Fruit fly (Drosophila melanogaster): Measurements from ENCODE around the gene Cyp309a1.

Cyp309a1 gene

DNA sequence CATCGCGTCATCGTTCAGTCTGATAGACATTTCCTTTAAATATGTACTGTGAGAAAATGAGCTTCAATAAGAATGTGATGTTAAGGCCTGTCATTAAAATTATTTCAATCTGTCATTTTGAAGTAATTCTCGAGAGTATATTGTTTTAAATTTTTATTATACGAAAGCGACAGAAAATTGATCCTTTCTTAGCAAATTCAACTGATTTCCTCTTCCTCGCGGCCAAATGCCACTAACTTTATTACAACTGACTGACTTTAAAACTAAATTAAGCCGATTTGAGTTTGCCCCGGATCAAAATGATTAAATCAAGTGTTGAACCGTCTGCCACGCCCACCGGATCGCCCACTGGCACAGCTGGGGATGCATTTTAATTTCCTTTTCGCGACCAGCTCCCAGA, 11.9 kb downstream of the Cyp309a1 start, which contains the start of gene CG3515:
TSS of gene CG3515 (minus strand) at position 101 of the 400 bp plus-strand sequence.
- TF ChIP-seq CG8478 (optimal IDR thresholded peaks at IDR 0.05) (no peak), pan (optimal IDR thresholded peaks at IDR 0.05) (no peak), EcR (GFP tag; optimal IDR thresholded peaks at IDR 0.05) (no peak), usp (GFP tag; optimal IDR thresholded peaks at IDR 0.05) (no peak), Dll (optimal IDR thresholded peaks at IDR 0.05) (no peak), psq (optimal IDR thresholded peaks at IDR 0.05) (no peak)

DNA sequence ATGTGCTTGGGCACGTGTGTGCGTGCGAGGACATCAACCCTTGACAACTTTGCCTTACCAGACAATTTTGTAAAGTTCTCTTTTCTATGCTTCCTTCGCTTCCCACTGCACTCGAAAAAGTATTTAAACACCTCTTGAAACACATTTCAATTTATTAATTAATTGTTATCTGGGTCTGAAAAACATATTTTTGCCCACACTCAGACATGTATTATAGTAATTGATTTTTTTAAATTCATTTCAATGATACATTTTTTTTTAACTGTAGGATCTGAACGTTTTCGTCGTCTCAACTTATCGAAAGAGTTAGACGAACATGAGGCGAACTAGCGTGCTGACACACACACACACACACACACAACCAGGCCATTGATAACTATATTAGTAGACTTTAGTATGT, 22.1 kb downstream of the Cyp309a1 start:
- TF ChIP-seq pan (optimal IDR thresholded peaks at IDR 0.05) (no peak), CG8478 (optimal IDR thresholded peaks at IDR 0.05) (no peak), usp (GFP tag; optimal IDR thresholded peaks at IDR 0.05) (no peak), Dll (optimal IDR thresholded peaks at IDR 0.05) (no peak), psq (optimal IDR thresholded peaks at IDR 0.05) (no peak), EcR (GFP tag; optimal IDR thresholded peaks at IDR 0.05) (no peak)

DNA sequence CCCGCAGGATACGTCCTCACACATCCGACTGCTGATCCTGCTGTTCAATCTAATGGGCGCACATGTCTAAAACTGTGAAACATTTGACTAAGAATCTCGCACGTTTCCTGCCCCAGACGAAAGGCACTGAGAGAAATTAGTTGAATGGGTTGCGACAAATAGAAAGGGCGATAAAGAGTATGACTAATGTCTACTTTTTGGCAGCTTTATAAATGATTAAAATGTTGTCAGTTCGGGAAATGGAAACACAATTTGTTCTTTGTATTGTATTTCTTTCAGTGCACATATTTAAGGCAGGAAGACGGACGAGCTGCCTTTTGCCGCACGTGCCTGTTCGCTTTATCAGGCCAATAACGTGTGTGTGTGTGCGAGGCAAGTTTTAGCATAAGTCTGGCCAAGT, 36.5 kb downstream of the Cyp309a1 start:
- TF ChIP-seq Dll (optimal IDR thresholded peaks at IDR 0.05) = no peak
- no peak for TF ChIP-seq EcR (GFP tag; optimal IDR thresholded peaks at IDR 0.05)
- no peak for TF ChIP-seq CG8478 (optimal IDR thresholded peaks at IDR 0.05)
- no peak for TF ChIP-seq usp (GFP tag; optimal IDR thresholded peaks at IDR 0.05)
- TF ChIP-seq psq (optimal IDR thresholded peaks at IDR 0.05) = no peak
- no peak for TF ChIP-seq pan (optimal IDR thresholded peaks at IDR 0.05)

DNA sequence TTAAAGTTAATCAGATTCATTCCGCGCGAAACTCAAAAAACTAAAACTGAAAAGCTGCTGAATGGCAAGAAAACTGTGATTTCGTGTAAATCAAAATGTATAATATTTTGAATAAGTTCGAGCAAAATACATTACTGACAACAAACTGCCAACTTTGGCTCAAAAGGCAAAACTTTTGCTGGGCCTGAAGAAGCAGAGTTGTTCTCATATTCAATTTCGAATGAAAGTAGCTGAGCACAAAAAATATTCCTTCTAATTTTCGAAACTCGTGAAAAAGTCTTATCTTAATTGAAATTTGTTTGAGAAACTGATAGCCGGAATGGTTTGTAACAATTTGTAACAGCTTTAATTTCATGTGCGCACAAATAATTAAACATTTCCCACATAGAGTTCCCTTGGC, 46.7 kb downstream of the Cyp309a1 start, which contains the start of gene CG3528:
TSS of gene CG3528 (minus strand) at position 101 of the 400 bp plus-strand sequence.
- TF ChIP-seq usp (GFP tag; optimal IDR thresholded peaks at IDR 0.05) (no peak), psq (optimal IDR thresholded peaks at IDR 0.05) (no peak)
